Worm (Caenorhabditis elegans) whole organism, mixed stage, embryonic: ENCODE measurements around the gene srt-28.

Experiments used
- drap-1 ChIP-seq: fragments of 200-800 bp; sonication (Bioruptor generic); optimal IDR thresholded peaks from 3 replicates; lab custom pipeline; 2018; ENCODE audit warnings: mild to moderate bottlenecking, missing genetic modification characterization, missing compliant biosample characterization
- elt-1 ChIP-seq: sonication (generic microtip); optimal IDR thresholded peaks from 2 replicates; lab custom pipeline; 2017; ENCODE audit warnings: missing genetic modification characterization, mild to moderate bottlenecking, missing compliant biosample characterization, antibody characterized with exemption, moderate library complexity, borderline replicate concordance; ENCODE audit not compliant: insufficient read depth
- hlh-1 ChIP-seq: fragments of 150-350 bp; optimal IDR thresholded peaks from 2 replicates; lab custom pipeline; 2014; ENCODE audit warnings: missing biosample characterization, missing genetic modification reagents, missing genetic modification characterization
- lin-13 ChIP-seq: fragments of 150-350 bp; optimal IDR thresholded peaks from 2 replicates; lab custom pipeline; 2014; ENCODE audit warnings: missing biosample characterization, missing genetic modification characterization
- lin-32 ChIP-seq: fragments of 200-800 bp; sonication (Bioruptor generic); optimal IDR thresholded peaks from 2 replicates; lab custom pipeline; 2018; ENCODE audit warnings: mild to moderate bottlenecking, missing genetic modification characterization, missing compliant biosample characterization
- lsy-2 ChIP-seq: fragments of 150-350 bp; optimal IDR thresholded peaks from 2 replicates; lab custom pipeline; 2014; ENCODE audit warnings: missing biosample characterization, missing genetic modification characterization
- mep-1 ChIP-seq: fragments of 150-350 bp; optimal IDR thresholded peaks from 2 replicates; lab custom pipeline; 2017; ENCODE audit warnings: missing biosample characterization, missing genetic modification reagents, missing genetic modification characterization, inconsistent platforms
- nhr-12 ChIP-seq: fragments of 150-350 bp; optimal IDR thresholded peaks from 2 replicates; lab custom pipeline; 2014; ENCODE audit warnings: missing biosample characterization, missing genetic modification characterization
- nhr-76 ChIP-seq: sonication (generic microtip); optimal IDR thresholded peaks from 2 replicates; lab custom pipeline; 2017; ENCODE audit warnings: missing biosample characterization, missing genetic modification characterization
- pha-4 ChIP-seq: fragments of 150-350 bp; optimal IDR thresholded peaks from 2 replicates; lab custom pipeline; 2018; ENCODE audit warnings: missing biosample characterization, missing genetic modification reagents, missing genetic modification characterization
- snpc-4 ChIP-seq: fragments of 150-350 bp; optimal IDR thresholded peaks from 2 replicates; lab custom pipeline; 2014; ENCODE audit warnings: missing biosample characterization, missing genetic modification characterization
- tbx-8 ChIP-seq: fragments of 200-800 bp; sonication (Bioruptor generic); optimal IDR thresholded peaks from 2 replicates; lab custom pipeline; 2018; ENCODE audit warnings: mild to moderate bottlenecking, missing genetic modification characterization, moderate library complexity, missing compliant biosample characterization
- unc-62 ChIP-seq: fragments of 150-350 bp; optimal IDR thresholded peaks from 2 replicates; lab custom pipeline; 2014; ENCODE audit warnings: missing biosample characterization, missing genetic modification reagents, missing genetic modification characterization
- ztf-11 ChIP-seq: fragments of 150-350 bp; optimal IDR thresholded peaks from 2 replicates; lab custom pipeline; 2014; ENCODE audit warnings: missing biosample characterization, missing genetic modification characterization

ce11 chrV:2718688-2719185 is 5.3 kb upstream of the srt-28 start, which contains the start of gene srt-29:
- TF ChIP-seq nhr-76 (tag; lab: Kevin White, UChicago) (no peak), hlh-1 (tag; lab: Kevin White, UChicago) (no peak), nhr-12 (tag; lab: Kevin White, UChicago) (no peak), elt-1 (tag; lab: Kevin White, UChicago) (no peak), lin-13 (tag; lab: Kevin White, UChicago) (no peak), lin-32 (no peak), lsy-2 (tag; lab: Kevin White, UChicago) (no peak), pha-4 (tag; lab: Kevin White, UChicago) (no peak), tbx-8 (GFP tag; lab: Kevin White, UChicago) (no peak), unc-62 (GFP tag; lab: Kevin White, UChicago) (no peak), ztf-11 (tag; lab: Kevin White, UChicago) (no peak), snpc-4 (no peak), mep-1 (no peak), drap-1 (GFP tag; lab: Kevin White, UChicago) (no peak)
